Worm (Caenorhabditis elegans) whole organism, early embryonic: ENCODE measurements around the gene abf-5.

Source experiments
- ets-7 ChIP-seq: sonication (generic microtip); optimal IDR thresholded peaks from 2 replicates; lab custom pipeline; 2016; ENCODE audit warnings: missing genotype, missing genetic modification characterization, missing compliant biosample characterization
- flt-1 ChIP-seq: fragments of 200-800 bp; sonication (Bioruptor generic); IDR thresholded peaks from 2 replicates; pipeline ENCODE4 v1.3.6; 2022; ENCODE audit warnings: missing genetic modification characterization, missing compliant biosample characterization
- sea-1 ChIP-seq: fragments of 200-800 bp; sonication (Bioruptor generic); conservative IDR thresholded peaks from 2 replicates; pipeline ENCODE4 v1.3.6; 2022; ENCODE audit warnings: missing genetic modification characterization, missing compliant biosample characterization

ce11 chrX:12813539-12813938 lies 20.9 kb downstream of the abf-5 start, which contains the start of gene gei-3:
- TF ChIP-seq sea-1 (GFP tag; lab: Robert Waterston, UW) (no peak), flt-1 (no peak), ets-7 (tag; lab: Kevin White, UChicago) (no peak)
